Worm (Caenorhabditis elegans) whole organism, early embryonic: ENCODE results near the gene nuaf-3.
A peak's percentile ranks its signal among the peaks of the same experiment; 100 is the strongest.
"Not testable (repeated sequence)": the region's sequence is repeated elsewhere in the genome, so short reads cannot be mapped to it uniquely, and the experiment has no call there.

Experiments
- B0310.2 ChIP-seq: sonication (generic microtip); optimal IDR thresholded peaks from 2 replicates; lab custom pipeline; 2016; ENCODE audit warnings: mild to moderate bottlenecking, missing genetic modification characterization, missing compliant biosample characterization
- F13C5.2 ChIP-seq: sonication (generic microtip); optimal IDR thresholded peaks from 2 replicates; lab custom pipeline; 2017; ENCODE audit warnings: mild to moderate bottlenecking, missing genetic modification characterization, inconsistent platforms, missing compliant biosample characterization
- aly-1 ChIP-seq: sonication (generic microtip); optimal IDR thresholded peaks from 2 replicates; lab custom pipeline; 2016; ENCODE audit warnings: missing genetic modification characterization, missing compliant biosample characterization
- ama-1 ChIP-seq: fragments of 150-350 bp; optimal IDR thresholded peaks from 2 replicates; lab custom pipeline; 2014
- ceh-13 ChIP-seq: fragments of 200-800 bp; sonication (Bioruptor generic); optimal IDR thresholded peaks from 2 replicates; lab custom pipeline; 2018; ENCODE audit warnings: mild to moderate bottlenecking, missing genetic modification characterization, missing compliant biosample characterization
- ceh-36 ChIP-seq: sonication (generic microtip); optimal IDR thresholded peaks from 2 replicates; lab custom pipeline; 2016; ENCODE audit warnings: missing genetic modification characterization, inconsistent platforms, missing compliant biosample characterization
- ets-7 ChIP-seq: sonication (generic microtip); optimal IDR thresholded peaks from 2 replicates; lab custom pipeline; 2016; ENCODE audit warnings: missing genotype, missing genetic modification characterization, missing compliant biosample characterization
- flt-1 ChIP-seq: fragments of 200-800 bp; sonication (Bioruptor generic); IDR thresholded peaks from 2 replicates; pipeline ENCODE4 v1.3.6; 2022; ENCODE audit warnings: missing genetic modification characterization, missing compliant biosample characterization
- hmbx-1 ChIP-seq: sonication (generic microtip); optimal IDR thresholded peaks from 2 replicates; lab custom pipeline; 2016; ENCODE audit warnings: mild to moderate bottlenecking, missing genetic modification characterization, missing compliant biosample characterization
- hmg-4 ChIP-seq: fragments of 200-800 bp; sonication (Bioruptor generic); optimal IDR thresholded peaks from 2 replicates; lab custom pipeline; 2018; ENCODE audit warnings: mild to moderate bottlenecking, missing genetic modification characterization, missing compliant biosample characterization
- hnd-1 ChIP-seq: sonication (generic microtip); optimal IDR thresholded peaks from 2 replicates; lab custom pipeline; 2016; ENCODE audit warnings: missing genetic modification characterization, missing compliant biosample characterization
- pes-1 ChIP-seq: fragments of 200-800 bp; sonication (Bioruptor generic); IDR thresholded peaks from 2 replicates; pipeline ENCODE4 v1.3.6; 2022; ENCODE audit warnings: missing genetic modification reagents, missing genetic modification characterization, missing compliant biosample characterization
- scrt-1 ChIP-seq: fragments of 200-800 bp; sonication (Bioruptor generic); IDR thresholded peaks from 2 replicates; pipeline ENCODE4 v1.3.6; 2022; ENCODE audit warnings: missing genetic modification characterization, missing compliant biosample characterization
- sea-1 ChIP-seq: fragments of 200-800 bp; sonication (Bioruptor generic); conservative IDR thresholded peaks from 2 replicates; pipeline ENCODE4 v1.3.6; 2022; ENCODE audit warnings: missing genetic modification characterization, missing compliant biosample characterization
- tbx-11 ChIP-seq: fragments of 200-800 bp; sonication (Bioruptor generic); IDR thresholded peaks from 2 replicates; pipeline ENCODE4 v1.3.6; 2022; ENCODE audit warnings: missing genetic modification characterization, missing compliant biosample characterization
- tbx-37 ChIP-seq: fragments of 200-800 bp; sonication (Bioruptor generic); conservative IDR thresholded peaks from 2 replicates; pipeline ENCODE4 v1.3.6; 2022; ENCODE audit warnings: missing genetic modification reagents, missing genetic modification characterization, missing compliant biosample characterization
- tra-4 ChIP-seq: sonication (generic microtip); optimal IDR thresholded peaks from 2 replicates; lab custom pipeline; 2017; ENCODE audit warnings: missing genetic modification characterization, missing compliant biosample characterization

nuaf-3 gene

ce11 chrIV:11148788-11149366 lies 35.2 kb upstream of the nuaf-3 start:
- TF ChIP-seq flt-1 (GFP tag; lab: Robert Waterston, UW), result no peak
- TF ChIP-seq hnd-1, result no peak
- TF ChIP-seq tbx-11 (GFP tag; lab: Robert Waterston, UW), result no peak
- TF ChIP-seq aly-1 (tag; lab: Kevin White, UChicago), result no peak
- no peak for TF ChIP-seq sea-1 (GFP tag; lab: Robert Waterston, UW)
- TF ChIP-seq hmg-4 (GFP tag; lab: Kevin White, UChicago), result peak; percentile 31
- TF ChIP-seq ceh-36 (tag; lab: Kevin White, UChicago), result no peak
- TF ChIP-seq ceh-13 (GFP tag; lab: Kevin White, UChicago), result no peak

- peak; percentile 50; the same call in 1 of the 2 replicates for TF ChIP-seq pes-1 (GFP tag; lab: Robert Waterston, UW)
- TF ChIP-seq ama-1 (lab: Kevin White, UChicago), result no peak
- no peak for TF ChIP-seq sea-1 (GFP tag; lab: Robert Waterston, UW)
- TF ChIP-seq F13C5.2 (tag; lab: Kevin White, UChicago), result peak; percentile 62
- no peak for TF ChIP-seq hnd-1
- TF ChIP-seq flt-1 (GFP tag; lab: Robert Waterston, UW), result 0 out of 2 replicates have a peak, but pooled peaks have one; percentile 15
Measured at ce11 chrIV:11149454-11150163, 34.5 kb upstream of the nuaf-3 start, which contains the start of the genes F01G4.6 and pfd-1. Gene F01G4.6 (minus strand): TSS chrIV:11149504. Gene pfd-1 (plus strand): TSS chrIV:11150113.

- TF ChIP-seq hmg-4 (GFP tag; lab: Kevin White, UChicago) (no peak), aly-1 (tag; lab: Kevin White, UChicago) (no peak), sea-1 (GFP tag; lab: Robert Waterston, UW) (no peak), ceh-13 (GFP tag; lab: Kevin White, UChicago) (no peak), pes-1 (GFP tag; lab: Robert Waterston, UW) (no peak), hnd-1 (no peak), hmbx-1 (no peak), scrt-1 (GFP tag; lab: Robert Waterston, UW) (no peak), ama-1 (lab: Kevin White, UChicago) (no peak), F13C5.2 (tag; lab: Kevin White, UChicago) (no peak), tbx-11 (GFP tag; lab: Robert Waterston, UW) (no peak), ceh-36 (tag; lab: Kevin White, UChicago) (no peak)
Measured at ce11 chrIV:11150844-11151243, 33.2 kb upstream of the nuaf-3 start, which contains the start of gene C08F8.2. Gene C08F8.2 (plus strand): TSS chrIV:11150997.

ce11 chrIV:11154425-11155114 lies 29.5 kb upstream of the nuaf-3 start, which contains the start of gene C08F8.3:
Gene C08F8.3 (plus strand): TSS chrIV:11155044.
- not testable (repeated sequence) for TF ChIP-seq F13C5.2 (tag; lab: Kevin White, UChicago); flt-1 (GFP tag; lab: Robert Waterston, UW); pes-1 (GFP tag; lab: Robert Waterston, UW)

- TF ChIP-seq ceh-36 (tag; lab: Kevin White, UChicago) (no peak), sea-1 (GFP tag; lab: Robert Waterston, UW) (no peak), tbx-11 (GFP tag; lab: Robert Waterston, UW) (no peak), ets-7 (tag; lab: Kevin White, UChicago) (no peak), tra-4 (tag; lab: Kevin White, UChicago) (no peak), pes-1 (GFP tag; lab: Robert Waterston, UW) (no peak), scrt-1 (GFP tag; lab: Robert Waterston, UW) (no peak), ama-1 (lab: Kevin White, UChicago) (no peak), flt-1 (GFP tag; lab: Robert Waterston, UW) (no peak), F13C5.2 (tag; lab: Kevin White, UChicago) (no peak), hmg-4 (GFP tag; lab: Kevin White, UChicago) (no peak), B0310.2 (tag; lab: Kevin White, UChicago) (no peak), hmbx-1 (no peak), aly-1 (tag; lab: Kevin White, UChicago) (no peak), tbx-37 (no peak), hnd-1 (no peak), ceh-13 (GFP tag; lab: Kevin White, UChicago) (no peak)
Measured at ce11 chrIV:11156526-11156925, 27.6 kb upstream of the nuaf-3 start.

- TF ChIP-seq aly-1 (tag; lab: Kevin White, UChicago) (no peak), pes-1 (GFP tag; lab: Robert Waterston, UW) (no peak), hmg-4 (GFP tag; lab: Kevin White, UChicago) (no peak), sea-1 (GFP tag; lab: Robert Waterston, UW) (no peak), hnd-1 (no peak), tbx-11 (GFP tag; lab: Robert Waterston, UW) (no peak), ets-7 (tag; lab: Kevin White, UChicago) (no peak), scrt-1 (GFP tag; lab: Robert Waterston, UW) (no peak), B0310.2 (tag; lab: Kevin White, UChicago) (no peak), tra-4 (tag; lab: Kevin White, UChicago) (no peak), ceh-13 (GFP tag; lab: Kevin White, UChicago) (no peak), ceh-36 (tag; lab: Kevin White, UChicago) (no peak)
Measured at ce11 chrIV:11159886-11160285, 24.2 kb upstream of the nuaf-3 start, which contains the start of gene mboa-4. Gene mboa-4 (minus strand): TSS chrIV:11159986.
